Fruit fly (Drosophila melanogaster) whole organism: ENCODE measurements around the gene pzg.

Source experiments
- CG8478 ChIP-seq: fragments of >200 bp; optimal IDR thresholded peaks from 2 replicates; lab custom pipeline; 2018; ENCODE audit warnings: inconsistent platforms
- Dll ChIP-seq: fragments of >200 bp; optimal IDR thresholded peaks from 2 replicates; lab custom pipeline; 2017
- EcR ChIP-seq, 2 experiments: fragments of >200 bp; optimal IDR thresholded peaks; 2 replicates each; lab custom pipeline; 2017; ENCODE audit warnings: missing biosample characterization in 2 of 2, missing genetic modification characterization in 2 of 2, missing genetic modification reagents in 2 of 2
- pan ChIP-seq: fragments of >200 bp; optimal IDR thresholded peaks from 2 replicates; lab custom pipeline; 2017
- psq ChIP-seq: fragments of >200 bp; optimal IDR thresholded peaks from 2 replicates; lab custom pipeline; 2017
- usp ChIP-seq: fragments of >200 bp; optimal IDR thresholded peaks from 2 replicates; lab custom pipeline; 2017; ENCODE audit warnings: missing biosample characterization, missing genetic modification characterization, mixed read lengths

pzg gene

DNA sequence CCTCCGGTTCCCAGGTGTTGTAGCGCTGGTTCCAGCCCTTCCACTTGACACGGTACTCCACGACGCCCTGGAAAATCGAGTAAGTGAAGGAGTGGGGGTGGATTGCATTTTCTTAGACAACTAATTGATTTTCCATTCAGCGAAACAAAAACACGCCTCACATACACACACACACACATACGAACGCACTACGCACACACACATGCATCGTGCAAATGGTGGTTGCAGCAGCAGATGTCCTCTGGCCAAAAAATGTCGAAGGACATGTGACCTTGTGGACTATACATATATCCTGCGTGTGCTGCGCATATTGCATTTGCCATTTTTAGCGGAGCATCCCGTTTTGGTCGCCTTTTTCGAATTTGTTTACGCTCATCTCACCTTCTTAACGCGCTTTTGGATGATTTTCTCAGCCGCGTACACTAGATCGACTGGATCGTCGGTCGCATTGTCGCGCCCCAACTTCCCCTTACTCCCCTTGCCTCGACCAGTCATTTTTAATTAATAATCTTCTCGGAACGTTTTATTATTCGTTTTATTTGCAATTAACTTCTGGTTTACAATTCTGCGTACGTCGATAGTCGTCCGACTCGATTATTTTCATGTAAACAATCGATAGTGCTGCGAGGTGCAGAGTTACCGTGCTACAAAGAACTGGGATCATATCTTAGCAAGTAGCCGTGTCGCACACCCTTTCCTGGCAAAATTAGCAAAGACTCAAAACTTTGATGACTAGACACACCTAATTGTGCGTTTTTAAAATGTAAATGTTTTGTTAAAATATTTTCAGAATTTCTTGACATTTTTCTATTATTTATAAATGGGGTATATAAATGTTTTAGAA lies 31.7 kb downstream of the pzg start, which contains the start of gene Pc:
Pc (minus strand) TSS at position 605 of the 844 bp plus-strand sequence.
- TF ChIP-seq Dll (lab: Kevin White, UChicago) (no peak), EcR (GFP tag; optimal IDR thresholded peaks at IDR 0.05; lab: Kevin White, UChicago) (no peak), usp (GFP tag; lab: Kevin White, UChicago) (no peak), CG8478 (lab: Kevin White, UChicago) (no peak), pan (lab: Kevin White, UChicago) (no peak), psq (lab: Kevin White, UChicago) (no peak)

DNA sequence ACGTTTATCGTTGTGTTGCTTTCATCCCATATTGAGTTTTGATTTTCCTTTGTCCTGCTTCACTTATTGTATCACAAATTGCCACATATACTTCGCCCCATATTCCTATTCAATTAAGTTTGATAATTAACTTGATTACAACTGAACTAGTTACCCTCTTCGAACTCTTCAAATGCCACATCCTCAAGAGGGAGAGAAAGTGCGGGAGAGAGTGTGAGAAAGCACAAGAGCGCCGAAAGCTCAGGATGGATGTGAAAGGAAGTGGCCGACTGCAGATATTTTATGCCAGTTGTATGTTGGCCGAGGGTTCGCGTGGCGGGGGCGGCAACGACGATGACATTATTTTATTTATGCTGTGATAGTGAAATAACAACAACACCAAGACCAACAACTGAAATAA lies 32.6 kb downstream of the pzg start, which contains the start of gene Rab26:
Rab26 (plus strand) TSS at position 301 of the 400 bp plus-strand sequence.
- no peak for TF ChIP-seq usp (GFP tag; lab: Kevin White, UChicago)
- no peak for TF ChIP-seq pan (lab: Kevin White, UChicago)
- no peak for TF ChIP-seq psq (lab: Kevin White, UChicago)
- TF ChIP-seq Dll (lab: Kevin White, UChicago): no peak
- no peak for TF ChIP-seq EcR (GFP tag; optimal IDR thresholded peaks at IDR 0.05; lab: Kevin White, UChicago)

DNA sequence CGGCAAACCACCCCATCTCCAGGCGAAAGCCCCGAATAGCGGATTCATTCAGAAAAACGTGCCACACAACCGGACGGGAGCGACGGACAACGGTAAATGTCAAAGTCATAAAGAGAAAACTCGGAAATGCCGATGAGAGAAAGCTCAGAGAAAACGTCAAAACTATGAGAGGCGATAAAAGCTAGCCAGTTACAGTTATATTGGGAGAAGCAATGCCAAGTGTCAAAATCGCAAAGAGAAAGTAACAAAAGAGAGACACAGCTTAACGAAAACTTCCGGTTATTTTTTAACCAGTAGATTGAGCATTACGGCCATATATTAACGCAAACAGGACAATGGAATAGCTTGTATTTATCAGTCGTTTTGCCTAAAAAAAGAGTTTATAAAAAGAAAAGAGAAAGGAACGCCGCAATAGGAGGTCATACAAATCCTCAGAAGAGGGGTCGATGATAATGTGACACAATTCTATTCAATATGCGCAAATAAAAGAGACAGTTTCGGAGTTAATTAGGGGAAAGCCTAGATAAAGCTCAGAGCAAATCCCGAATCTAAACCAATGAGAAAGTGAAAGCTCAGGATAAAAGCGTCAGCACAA lies 33.5 kb downstream of the pzg start:
- no peak for TF ChIP-seq CG8478 (lab: Kevin White, UChicago)
- no peak for TF ChIP-seq usp (GFP tag; lab: Kevin White, UChicago)
- TF ChIP-seq EcR (GFP tag; optimal IDR thresholded peaks at IDR 0.05; lab: Kevin White, UChicago): no peak
- no peak for TF ChIP-seq psq (lab: Kevin White, UChicago)
- TF ChIP-seq Dll (lab: Kevin White, UChicago): no peak
- no peak for TF ChIP-seq pan (lab: Kevin White, UChicago)

DNA sequence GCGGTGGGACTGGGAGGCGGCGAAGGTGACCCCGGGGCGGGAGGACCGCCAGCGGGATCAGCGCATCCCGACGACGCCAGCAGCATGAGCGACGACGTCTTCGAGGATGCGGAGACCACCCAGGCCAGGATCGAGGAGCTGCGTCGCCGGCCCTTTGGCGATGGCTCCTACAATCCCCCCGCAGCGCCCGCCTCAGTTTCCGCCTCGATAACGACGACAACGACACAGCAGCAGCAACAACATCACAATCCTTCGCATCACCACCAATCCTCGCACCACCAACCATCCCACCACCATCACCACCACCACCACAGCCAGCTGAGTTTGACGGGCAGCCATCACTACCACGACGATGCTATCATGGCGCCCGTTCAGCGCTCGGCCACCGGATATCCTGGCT lies 34.1 kb downstream of the pzg start:
- TF ChIP-seq CG8478 (lab: Kevin White, UChicago): no peak
- TF ChIP-seq pan (lab: Kevin White, UChicago): no peak
- TF ChIP-seq Dll (lab: Kevin White, UChicago): no peak
- TF ChIP-seq EcR (GFP tag; optimal IDR thresholded peaks at IDR 0.05; lab: Kevin White, UChicago): no peak
- TF ChIP-seq psq (lab: Kevin White, UChicago): no peak
- TF ChIP-seq usp (GFP tag; lab: Kevin White, UChicago): no peak

DNA sequence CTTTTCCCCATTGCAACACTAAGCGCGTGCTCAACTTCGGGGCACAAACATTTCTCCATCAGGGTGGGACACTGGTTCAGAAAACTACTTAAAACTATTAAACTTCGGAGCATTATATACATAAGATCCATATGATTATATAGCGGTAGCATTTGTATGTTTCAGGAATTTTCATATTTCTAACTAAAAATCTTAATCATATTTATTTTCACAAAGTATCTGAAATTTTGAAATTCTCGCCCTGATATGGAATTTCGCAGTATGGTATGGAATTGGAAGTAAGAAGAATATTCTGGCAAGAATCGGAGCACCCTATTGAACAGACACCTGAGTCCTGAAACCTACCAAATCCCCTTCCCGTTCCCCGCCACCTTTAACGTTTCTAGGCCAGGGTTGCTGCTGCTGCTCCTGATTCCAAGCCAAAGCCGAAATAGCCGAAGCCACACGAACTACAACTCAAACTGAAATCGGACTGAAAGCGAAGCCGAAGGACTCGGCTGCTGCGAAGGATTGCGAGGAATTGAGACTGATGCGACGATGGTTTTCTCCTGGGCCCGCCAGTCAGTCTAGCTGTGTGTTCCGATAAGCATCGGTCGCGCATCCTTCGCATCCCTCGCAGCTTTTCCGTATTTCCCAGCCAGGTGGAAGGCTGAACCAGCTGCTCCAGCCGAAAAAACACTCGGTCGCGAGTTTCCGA lies 36.1 kb downstream of the pzg start:
- TF ChIP-seq Dll (lab: Kevin White, UChicago): no peak

DNA sequence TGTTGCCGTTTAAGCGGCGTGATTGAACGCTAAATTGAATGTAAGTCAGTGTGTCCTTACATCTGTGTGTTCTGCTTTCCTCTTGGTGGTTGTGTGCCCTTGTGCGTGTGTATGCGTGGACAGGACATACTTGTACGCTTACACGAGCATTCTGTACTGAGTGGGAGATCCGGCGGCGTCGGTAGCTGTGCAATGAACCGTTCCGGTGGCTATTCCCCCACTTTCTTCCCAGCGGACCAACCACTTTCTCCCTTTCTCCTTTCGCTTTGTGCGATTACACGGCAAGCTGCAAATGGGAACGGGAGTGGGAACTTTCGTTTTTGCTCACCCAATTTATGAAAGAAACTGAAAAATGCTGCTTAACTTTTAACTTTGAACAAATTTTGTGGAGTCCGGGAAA lies 38.8 kb downstream of the pzg start:
- no peak for TF ChIP-seq usp (GFP tag; lab: Kevin White, UChicago)
- TF ChIP-seq psq (lab: Kevin White, UChicago): no peak
- no peak for TF ChIP-seq pan (lab: Kevin White, UChicago)
- TF ChIP-seq Dll (lab: Kevin White, UChicago): no peak
- TF ChIP-seq CG8478 (lab: Kevin White, UChicago): no peak
- no peak for TF ChIP-seq EcR (GFP tag; optimal IDR thresholded peaks at IDR 0.05; lab: Kevin White, UChicago)

DNA sequence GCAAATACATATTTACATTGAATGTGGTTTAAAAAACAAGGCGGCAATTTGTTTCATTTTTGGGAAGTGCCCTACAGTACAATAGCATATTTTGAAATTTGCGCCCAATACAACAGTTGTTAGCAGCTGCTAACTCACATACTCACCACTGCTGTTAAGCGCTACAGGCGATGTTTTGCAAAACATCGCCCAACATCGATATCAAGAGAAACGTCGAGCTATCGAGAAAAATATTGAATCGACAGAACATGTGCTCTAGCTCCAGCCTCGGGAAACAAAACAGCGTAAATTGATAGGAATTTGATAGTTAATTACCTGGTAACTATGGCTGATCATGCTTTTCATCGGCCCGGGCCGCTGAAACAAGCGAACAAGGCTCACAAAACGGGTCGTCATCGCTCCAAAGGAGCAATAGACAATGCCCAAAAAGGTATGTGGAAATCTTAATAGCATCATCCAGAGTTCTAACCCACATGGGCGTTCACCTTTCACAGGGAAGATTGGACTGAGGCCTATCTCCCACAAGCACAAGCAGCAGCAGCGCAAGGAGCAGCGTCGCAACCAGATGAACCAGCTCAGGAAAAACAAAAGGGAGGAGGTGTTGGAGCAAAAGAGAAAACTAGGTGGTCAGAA lies 49.2 kb downstream of the pzg start, which contains the start of gene Tsr1:
Tsr1 (plus strand) TSS at position 217 of the 633 bp plus-strand sequence.
- TF ChIP-seq usp (GFP tag; lab: Kevin White, UChicago): no peak
- no peak for TF ChIP-seq pan (lab: Kevin White, UChicago)
- TF ChIP-seq Dll (lab: Kevin White, UChicago): no peak
- no peak for TF ChIP-seq EcR (GFP tag; optimal IDR thresholded peaks at IDR 0.05; lab: Kevin White, UChicago)
- no peak for TF ChIP-seq psq (lab: Kevin White, UChicago)
- TF ChIP-seq CG8478 (lab: Kevin White, UChicago): no peak
